In genomic region chr2L:5044361-5044891, dm6 we compare ENCODE assay signal across 1 fruit fly cellular context.
TF ChIP-seq lines count a peak whose summit lies in the region.

CG31650 (minus strand) TSS chr2L:5044712.

TF ChIP-seq in whole organism, embryonic, 481 proteins besides CTCF, POLR2A, EP300 and RAD21 (continued from another document):
- TF ChIP-seq CG2199 (GFP tag; IDR thresholded peaks at IDR 0.05; lab: Robert Waterston, UW): peak; percentile 21; the same call in 1 of the 3 replicates
- 0 out of 2 replicates have a peak, but pooled peaks have one; percentile 7 for TF ChIP-seq Ptx1 (GFP tag; IDR thresholded peaks at IDR 0.05; lab: Robert Waterston, UW)
- no peak for TF ChIP-seq CG3281 (GFP tag; optimal IDR thresholded peaks at IDR 0.05; lab: Kevin White, UChicago)
- TF ChIP-seq dmrt11E (tag; optimal IDR thresholded peaks at IDR 0.05; lab: Kevin White, UChicago): no peak
- TF ChIP-seq Trl (optimal IDR thresholded peaks at IDR 0.05; lab: Kevin White, UChicago): no peak
- no peak for TF ChIP-seq Trl (GFP tag; optimal IDR thresholded peaks at IDR 0.05; lab: Kevin White, UChicago)
- peak; percentile 24 for TF ChIP-seq CG12769 (tag; optimal IDR thresholded peaks at IDR 0.05; lab: Kevin White, UChicago)
- TF ChIP-seq ftz-f1 (GFP tag; optimal IDR thresholded peaks at IDR 0.05; lab: Kevin White, UChicago): peak; percentile 11
- 0 out of 2 replicates have a peak, but pooled peaks have one; percentile 37 for TF ChIP-seq unc-4 (GFP tag; IDR thresholded peaks at IDR 0.05; lab: Robert Waterston, UW; ENCODE audit: partially characterized antibody)
- no peak for TF ChIP-seq Xbp1 (GFP tag; optimal IDR thresholded peaks at IDR 0.05; lab: Kevin White, UChicago)
- TF ChIP-seq ci (GFP tag; IDR thresholded peaks at IDR 0.05; lab: Robert Waterston, UW): peak; percentile 7; the same call in 2 of the 3 replicates
- no peak for TF ChIP-seq rib (GFP tag; IDR thresholded peaks at IDR 0.05; lab: Robert Waterston, UW)
- TF ChIP-seq kni (GFP tag; optimal IDR thresholded peaks at IDR 0.05; lab: Kevin White, UChicago): peak; percentile 65
- no peak for TF ChIP-seq zen2 (GFP tag; IDR thresholded peaks at IDR 0.05; lab: Robert Waterston, UW; ENCODE audit: partially characterized antibody)
- TF ChIP-seq pb (GFP tag; optimal IDR thresholded peaks at IDR 0.05; lab: Kevin White, UChicago): peak; percentile 36
- TF ChIP-seq lab (GFP tag; optimal IDR thresholded peaks at IDR 0.05; lab: Kevin White, UChicago): peak; percentile 16
- TF ChIP-seq Med (GFP tag; lab: Kevin White, UChicago): peak; percentile 35
- no peak for TF ChIP-seq Sry-β (GFP tag; optimal IDR thresholded peaks at IDR 0.05; lab: Kevin White, UChicago)
